Worm (Caenorhabditis elegans) whole organism, L4 larva: Measurements from ENCODE around the gene nep-5.

Experiments
- aha-1 ChIP-seq: fragments of 150-350 bp; peaks from one replicate; lab custom pipeline; 2014; ENCODE audit warnings: missing biosample characterization, missing genetic modification characterization
- ctbp-1 ChIP-seq: fragments of 200-800 bp; sonication (Bioruptor generic); IDR thresholded peaks from 2 replicates; pipeline ENCODE4 v1.3.6; 2022; ENCODE audit warnings: missing genetic modification reagents, missing genetic modification characterization, missing compliant biosample characterization
- fkh-10 ChIP-seq: fragments of 150-350 bp; optimal IDR thresholded peaks from 2 replicates; lab custom pipeline; 2014; ENCODE audit warnings: missing biosample characterization, missing genetic modification reagents, missing genetic modification characterization
- lim-7 ChIP-seq: fragments of 200-800 bp; sonication (Bioruptor generic); IDR thresholded peaks from 2 replicates; pipeline ENCODE4 v1.3.6; 2022; ENCODE audit warnings: missing genetic modification characterization, missing compliant biosample characterization
- madf-5 ChIP-seq, 2 experiments: fragments of 200-800 bp; sonication (Bioruptor generic); IDR thresholded peaks; 2 replicates each; pipeline ENCODE4 v1.3.6; 2022; ENCODE audit warnings: missing compliant biosample characterization in 2 of 2, missing genetic modification characterization in 2 of 2
- unc-62 ChIP-seq, 3 experiments: fragments of 150-350 bp in 1 of 3; sonication (generic microtip); optimal IDR thresholded peaks in 2 of 3; peaks in 1 of 3; 1 replicate in 1 of 3; 2 replicates in 2 of 3; lab custom pipeline; 2014 to 2017; ENCODE audit warnings: missing biosample characterization in 3 of 3, missing genetic modification characterization in 3 of 3, missing genetic modification reagents in 3 of 3, missing genotype in 1 of 3

ce11 chrII:5511417-5512353 lies 23.7 kb downstream of the nep-5 start:
- no peak for TF ChIP-seq madf-5 (GFP tag; IDR thresholded peaks at IDR 0.05; lab: Robert Waterston, UW)
- no peak for TF ChIP-seq lim-7 (GFP tag; lab: Robert Waterston, UW)
- TF ChIP-seq fkh-10 (GFP tag; lab: Kevin White, UChicago), result no peak
- TF ChIP-seq ctbp-1 (GFP tag; lab: Robert Waterston, UW), result no peak
- peak in 1 of 2 experiments; percentile 53 for TF ChIP-seq unc-62 (GFP tag; optimal IDR thresholded peaks at IDR 0.05 in 1 of 2; lab: Kevin White, UChicago)
- TF ChIP-seq unc-62 (tag; optimal IDR thresholded peaks at IDR 0.05; lab: Kevin White, UChicago), result no peak
- peak; percentile 46 for TF ChIP-seq aha-1 (tag; lab: Kevin White, UChicago)
